Worm (Caenorhabditis elegans) whole organism, early embryonic: ENCODE measurements around the gene F26F2.7.

Experiments used
- B0310.2 ChIP-seq: sonication (generic microtip); optimal IDR thresholded peaks from 2 replicates; lab custom pipeline; 2016; ENCODE audit warnings: mild to moderate bottlenecking, missing genetic modification characterization, missing compliant biosample characterization
- F13C5.2 ChIP-seq: sonication (generic microtip); optimal IDR thresholded peaks from 2 replicates; lab custom pipeline; 2017; ENCODE audit warnings: mild to moderate bottlenecking, missing genetic modification characterization, inconsistent platforms, missing compliant biosample characterization
- aly-1 ChIP-seq: sonication (generic microtip); optimal IDR thresholded peaks from 2 replicates; lab custom pipeline; 2016; ENCODE audit warnings: missing genetic modification characterization, missing compliant biosample characterization
- ama-1 ChIP-seq: fragments of 150-350 bp; optimal IDR thresholded peaks from 2 replicates; lab custom pipeline; 2014
- ceh-13 ChIP-seq: fragments of 200-800 bp; sonication (Bioruptor generic); optimal IDR thresholded peaks from 2 replicates; lab custom pipeline; 2018; ENCODE audit warnings: mild to moderate bottlenecking, missing genetic modification characterization, missing compliant biosample characterization
- ceh-36 ChIP-seq: sonication (generic microtip); optimal IDR thresholded peaks from 2 replicates; lab custom pipeline; 2016; ENCODE audit warnings: missing genetic modification characterization, inconsistent platforms, missing compliant biosample characterization
- ets-7 ChIP-seq: sonication (generic microtip); optimal IDR thresholded peaks from 2 replicates; lab custom pipeline; 2016; ENCODE audit warnings: missing genotype, missing genetic modification characterization, missing compliant biosample characterization
- flt-1 ChIP-seq: fragments of 200-800 bp; sonication (Bioruptor generic); IDR thresholded peaks from 2 replicates; pipeline ENCODE4 v1.3.6; 2022; ENCODE audit warnings: missing genetic modification characterization, missing compliant biosample characterization
- hmbx-1 ChIP-seq: sonication (generic microtip); optimal IDR thresholded peaks from 2 replicates; lab custom pipeline; 2016; ENCODE audit warnings: mild to moderate bottlenecking, missing genetic modification characterization, missing compliant biosample characterization
- hmg-4 ChIP-seq: fragments of 200-800 bp; sonication (Bioruptor generic); optimal IDR thresholded peaks from 2 replicates; lab custom pipeline; 2018; ENCODE audit warnings: mild to moderate bottlenecking, missing genetic modification characterization, missing compliant biosample characterization
- hnd-1 ChIP-seq: sonication (generic microtip); optimal IDR thresholded peaks from 2 replicates; lab custom pipeline; 2016; ENCODE audit warnings: missing genetic modification characterization, missing compliant biosample characterization
- pes-1 ChIP-seq: fragments of 200-800 bp; sonication (Bioruptor generic); IDR thresholded peaks from 2 replicates; pipeline ENCODE4 v1.3.6; 2022; ENCODE audit warnings: missing genetic modification reagents, missing genetic modification characterization, missing compliant biosample characterization
- scrt-1 ChIP-seq: fragments of 200-800 bp; sonication (Bioruptor generic); IDR thresholded peaks from 2 replicates; pipeline ENCODE4 v1.3.6; 2022; ENCODE audit warnings: missing genetic modification characterization, missing compliant biosample characterization
- sea-1 ChIP-seq: fragments of 200-800 bp; sonication (Bioruptor generic); conservative IDR thresholded peaks from 2 replicates; pipeline ENCODE4 v1.3.6; 2022; ENCODE audit warnings: missing genetic modification characterization, missing compliant biosample characterization
- tbx-11 ChIP-seq: fragments of 200-800 bp; sonication (Bioruptor generic); IDR thresholded peaks from 2 replicates; pipeline ENCODE4 v1.3.6; 2022; ENCODE audit warnings: missing genetic modification characterization, missing compliant biosample characterization
- tbx-37 ChIP-seq: fragments of 200-800 bp; sonication (Bioruptor generic); conservative IDR thresholded peaks from 2 replicates; pipeline ENCODE4 v1.3.6; 2022; ENCODE audit warnings: missing genetic modification reagents, missing genetic modification characterization, missing compliant biosample characterization
- tra-4 ChIP-seq: sonication (generic microtip); optimal IDR thresholded peaks from 2 replicates; lab custom pipeline; 2017; ENCODE audit warnings: missing genetic modification characterization, missing compliant biosample characterization

The F26F2.7 gene

ce11 chrV:20608688-20609087 is 27.9 kb downstream of the F26F2.7 start, which contains the start of gene ttr-12:
Gene ttr-12, minus strand, starts transcription at chrV:20608788.
- TF ChIP-seq tbx-11 (GFP tag; lab: Robert Waterston, UW) (no peak), ama-1 (lab: Kevin White, UChicago) (no peak), ets-7 (tag; lab: Kevin White, UChicago) (no peak), F13C5.2 (tag; lab: Kevin White, UChicago) (no peak), sea-1 (GFP tag; lab: Robert Waterston, UW) (no peak), tbx-37 (GFP tag; lab: Robert Waterston, UW) (no peak), hnd-1 (tag; lab: Kevin White, UChicago) (no peak), hmbx-1 (no peak), B0310.2 (tag; lab: Kevin White, UChicago) (no peak), tra-4 (tag; lab: Kevin White, UChicago) (no peak), ceh-13 (GFP tag; lab: Kevin White, UChicago) (no peak), hmg-4 (GFP tag; lab: Kevin White, UChicago) (no peak), scrt-1 (GFP tag; lab: Robert Waterston, UW) (no peak), aly-1 (tag; lab: Kevin White, UChicago) (no peak), ceh-36 (tag; lab: Kevin White, UChicago) (no peak), pes-1 (GFP tag; lab: Robert Waterston, UW) (no peak), flt-1 (GFP tag; lab: Robert Waterston, UW) (no peak)

ce11 chrV:20609494-20609893 is 28.7 kb downstream of the F26F2.7 start, which contains the start of gene grd-2:
Gene grd-2, plus strand, starts transcription at chrV:20609794.
- TF ChIP-seq tbx-37 (GFP tag; lab: Robert Waterston, UW) (no peak), hmg-4 (GFP tag; lab: Kevin White, UChicago) (no peak), ceh-36 (tag; lab: Kevin White, UChicago) (no peak), tbx-11 (GFP tag; lab: Robert Waterston, UW) (no peak), B0310.2 (tag; lab: Kevin White, UChicago) (no peak), hnd-1 (tag; lab: Kevin White, UChicago) (no peak), tra-4 (tag; lab: Kevin White, UChicago) (no peak), hmbx-1 (no peak), ets-7 (tag; lab: Kevin White, UChicago) (no peak), pes-1 (GFP tag; lab: Robert Waterston, UW) (no peak), F13C5.2 (tag; lab: Kevin White, UChicago) (no peak), sea-1 (GFP tag; lab: Robert Waterston, UW) (no peak), scrt-1 (GFP tag; lab: Robert Waterston, UW) (no peak)

ce11 chrV:20618632-20619031 is 37.8 kb downstream of the F26F2.7 start, which contains the start of gene F46B3.7:
Gene F46B3.7, minus strand, starts transcription at chrV:20618732.
- TF ChIP-seq ets-7 (tag; lab: Kevin White, UChicago), result no peak
- TF ChIP-seq tbx-11 (GFP tag; lab: Robert Waterston, UW), result no peak
- TF ChIP-seq flt-1 (GFP tag; lab: Robert Waterston, UW), result no peak
- no peak for TF ChIP-seq scrt-1 (GFP tag; lab: Robert Waterston, UW)

ce11 chrV:20623060-20623459 is 42.3 kb downstream of the F26F2.7 start, which contains the start of gene F46B3.8:
Gene F46B3.8, minus strand, starts transcription at chrV:20623160.
- TF ChIP-seq ceh-36 (tag; lab: Kevin White, UChicago) (no peak), F13C5.2 (tag; lab: Kevin White, UChicago) (no peak), tbx-11 (GFP tag; lab: Robert Waterston, UW) (no peak), tra-4 (tag; lab: Kevin White, UChicago) (no peak), tbx-37 (GFP tag; lab: Robert Waterston, UW) (no peak), scrt-1 (GFP tag; lab: Robert Waterston, UW) (no peak), hnd-1 (tag; lab: Kevin White, UChicago) (no peak), B0310.2 (tag; lab: Kevin White, UChicago) (no peak), ceh-13 (GFP tag; lab: Kevin White, UChicago) (no peak), pes-1 (GFP tag; lab: Robert Waterston, UW) (no peak), hmg-4 (GFP tag; lab: Kevin White, UChicago) (no peak), ama-1 (lab: Kevin White, UChicago) (no peak)

- TF ChIP-seq aly-1 (tag; lab: Kevin White, UChicago) (no peak), F13C5.2 (tag; lab: Kevin White, UChicago) (no peak), sea-1 (GFP tag; lab: Robert Waterston, UW) (no peak)
These were observed 44.5 kb downstream of the F26F2.7 start for ce11 chrV:20625260-20625659.

- TF ChIP-seq tra-4 (tag; lab: Kevin White, UChicago) (no peak), tbx-11 (GFP tag; lab: Robert Waterston, UW) (no peak), pes-1 (GFP tag; lab: Robert Waterston, UW) (no peak), flt-1 (GFP tag; lab: Robert Waterston, UW) (no peak), tbx-37 (GFP tag; lab: Robert Waterston, UW) (no peak), ceh-13 (GFP tag; lab: Kevin White, UChicago) (no peak), hmbx-1 (no peak), F13C5.2 (tag; lab: Kevin White, UChicago) (no peak), sea-1 (GFP tag; lab: Robert Waterston, UW) (no peak), ets-7 (tag; lab: Kevin White, UChicago) (no peak)
These were observed 45.4 kb downstream of the F26F2.7 start, which contains the start of the genes F46B3.9 and srz-18 for ce11 chrV:20626043-20626761. Gene F46B3.9, minus strand, starts transcription at chrV:20626143. Gene srz-18, plus strand, starts transcription at chrV:20626711.

ce11 chrV:20631255-20631654 is 50.5 kb downstream of the F26F2.7 start, which contains the start of gene F46B3.14:
Gene F46B3.14, minus strand, starts transcription at chrV:20631355.
- TF ChIP-seq ama-1 (lab: Kevin White, UChicago) (no peak), sea-1 (GFP tag; lab: Robert Waterston, UW) (no peak), hnd-1 (tag; lab: Kevin White, UChicago) (no peak), tbx-37 (GFP tag; lab: Robert Waterston, UW) (no peak), ceh-36 (tag; lab: Kevin White, UChicago) (no peak), tbx-11 (GFP tag; lab: Robert Waterston, UW) (no peak), flt-1 (GFP tag; lab: Robert Waterston, UW) (no peak), aly-1 (tag; lab: Kevin White, UChicago) (no peak), B0310.2 (tag; lab: Kevin White, UChicago) (no peak), scrt-1 (GFP tag; lab: Robert Waterston, UW) (no peak), pes-1 (GFP tag; lab: Robert Waterston, UW) (no peak), tra-4 (tag; lab: Kevin White, UChicago) (no peak), ceh-13 (GFP tag; lab: Kevin White, UChicago) (no peak), hmg-4 (GFP tag; lab: Kevin White, UChicago) (no peak), F13C5.2 (tag; lab: Kevin White, UChicago) (no peak), hmbx-1 (no peak)
